Fruit fly (Drosophila melanogaster): ENCODE measurements around the gene CG7739.
A peak's percentile ranks its signal among the peaks of the same experiment; 100 is the strongest.

Gene CG7739

dm6 chr3L:15534274-15535227 is 28.3 kb downstream of the CG7739 start:
- no peak for TF ChIP-seq CG32264 (GFP tag; optimal IDR thresholded peaks at IDR 0.05)
- TF ChIP-seq HLH106 (tag; optimal IDR thresholded peaks at IDR 0.05): peak; percentile 77
- peak; percentile 75 for TF ChIP-seq ey (GFP tag; optimal IDR thresholded peaks at IDR 0.05)
- TF ChIP-seq CrebA (GFP tag; optimal IDR thresholded peaks at IDR 0.05; ENCODE audit: borderline replicate concordance): peak; percentile 31
- TF ChIP-seq Dif (GFP tag; optimal IDR thresholded peaks at IDR 0.05; ENCODE audit: partially characterized antibody): peak; percentile 88
- peak; percentile 78 for TF ChIP-seq dmrt93B (GFP tag; optimal IDR thresholded peaks at IDR 0.05)
- peak; percentile 71 for TF ChIP-seq fru (GFP tag; optimal IDR thresholded peaks at IDR 0.05)
- TF ChIP-seq jim (GFP tag; optimal IDR thresholded peaks at IDR 0.05): no peak
- no peak for TF ChIP-seq brk (GFP tag; optimal IDR thresholded peaks at IDR 0.05)
- peak; percentile 32 to 76 for TF ChIP-seq foxo (GFP tag; optimal IDR thresholded peaks at IDR 0.05)
- TF ChIP-seq h (GFP tag; optimal IDR thresholded peaks at IDR 0.05): peak; percentile 57
- TF ChIP-seq Sp1 (GFP tag; optimal IDR thresholded peaks at IDR 0.05): peak; percentile 88
- TF ChIP-seq Vsx2 (GFP tag; optimal IDR thresholded peaks at IDR 0.05; ENCODE audit: partially characterized antibody): no peak
- peak; percentile 89 for TF ChIP-seq pan (optimal IDR thresholded peaks at IDR 0.05)
- TF ChIP-seq woc (GFP tag; optimal IDR thresholded peaks at IDR 0.05): peak; percentile 95
- TF ChIP-seq br (GFP tag; optimal IDR thresholded peaks at IDR 0.05): peak; percentile 65
- TF ChIP-seq CG9705 (GFP tag; optimal IDR thresholded peaks at IDR 0.05): peak; percentile 32
- no peak for TF ChIP-seq sage (GFP tag; optimal IDR thresholded peaks at IDR 0.05)
- TF ChIP-seq tai (GFP tag; optimal IDR thresholded peaks at IDR 0.05): peak; percentile 75
- TF ChIP-seq Jra (GFP tag; optimal IDR thresholded peaks at IDR 0.05): peak; percentile 23
- TF ChIP-seq rgr (GFP tag; optimal IDR thresholded peaks at IDR 0.05): peak; percentile 58
- peak; percentile 53 to 59 for TF ChIP-seq dl (GFP tag; optimal IDR thresholded peaks at IDR 0.05; ENCODE audit: insufficient read depth in 1 of 2, partially characterized antibody in 2 of 2)
- TF ChIP-seq OdsH (GFP tag; optimal IDR thresholded peaks at IDR 0.05): peak; percentile 64
- TF ChIP-seq psq (GFP tag; optimal IDR thresholded peaks at IDR 0.05): peak; percentile 69
- peak; percentile 54 for TF ChIP-seq sv (GFP tag; optimal IDR thresholded peaks at IDR 0.05)
- no peak for TF ChIP-seq N (GFP tag; optimal IDR thresholded peaks at IDR 0.05)
- TF ChIP-seq Abd-B (GFP tag; optimal IDR thresholded peaks at IDR 0.05): no peak
- no peak for TF ChIP-seq dsf (GFP tag; optimal IDR thresholded peaks at IDR 0.05; ENCODE audit: borderline replicate concordance)
- no peak for TF ChIP-seq Rel (GFP tag; optimal IDR thresholded peaks at IDR 0.05)
- TF ChIP-seq Rel (tag; optimal IDR thresholded peaks at IDR 0.05): peak; percentile 15
- TF ChIP-seq Hnf4 (GFP tag; optimal IDR thresholded peaks at IDR 0.05): peak; percentile 75

dm6 chr3L:15533402-15534129 is 29.3 kb downstream of the CG7739 start:
- TF ChIP-seq CrebA (GFP tag; optimal IDR thresholded peaks at IDR 0.05; ENCODE audit: borderline replicate concordance) (peak; percentile 60), Hr78 (GFP tag; optimal IDR thresholded peaks at IDR 0.05) (no peak), pan (optimal IDR thresholded peaks at IDR 0.05) (no peak), Dif (GFP tag; optimal IDR thresholded peaks at IDR 0.05; ENCODE audit: partially characterized antibody) (peak; percentile 1), tai (GFP tag; optimal IDR thresholded peaks at IDR 0.05) (peak; percentile 80), Sp1 (GFP tag; optimal IDR thresholded peaks at IDR 0.05) (peak; percentile 86), dmrt93B (GFP tag; optimal IDR thresholded peaks at IDR 0.05) (peak; percentile 84), Dfd (GFP tag; optimal IDR thresholded peaks at IDR 0.05) (no peak), CG9705 (GFP tag; optimal IDR thresholded peaks at IDR 0.05) (peak; percentile 65), h (GFP tag; optimal IDR thresholded peaks at IDR 0.05) (peak; percentile 93), Hr83 (GFP tag; optimal IDR thresholded peaks at IDR 0.05; ENCODE audit: poor library complexity, severe bottlenecking) (no peak), woc (GFP tag; optimal IDR thresholded peaks at IDR 0.05) (peak; percentile 93), Rel (GFP tag; optimal IDR thresholded peaks at IDR 0.05) (peak; percentile 45), Rel (tag; optimal IDR thresholded peaks at IDR 0.05) (peak; percentile 84), sv (GFP tag; optimal IDR thresholded peaks at IDR 0.05) (no peak), usp (GFP tag; optimal IDR thresholded peaks at IDR 0.05) (no peak), CG32264 (GFP tag; optimal IDR thresholded peaks at IDR 0.05) (peak; percentile 55), lola (GFP tag; optimal IDR thresholded peaks at IDR 0.05) (no peak), ey (GFP tag; optimal IDR thresholded peaks at IDR 0.05) (peak; percentile 93), Mio (GFP tag; optimal IDR thresholded peaks at IDR 0.05) (peak; percentile 23), jim (GFP tag; optimal IDR thresholded peaks at IDR 0.05) (no peak), OdsH (GFP tag; optimal IDR thresholded peaks at IDR 0.05) (peak; percentile 92), Abd-B (GFP tag; optimal IDR thresholded peaks at IDR 0.05) (no peak), brk (GFP tag; optimal IDR thresholded peaks at IDR 0.05) (peak; percentile 8), Hnf4 (GFP tag; optimal IDR thresholded peaks at IDR 0.05) (peak; percentile 63), Jra (GFP tag; optimal IDR thresholded peaks at IDR 0.05) (peak; percentile 62), foxo (GFP tag; optimal IDR thresholded peaks at IDR 0.05) (peak; percentile 59 to 92), sage (GFP tag; optimal IDR thresholded peaks at IDR 0.05) (peak; percentile 76), Myc (optimal IDR thresholded peaks at IDR 0.05) (no peak), dsf (GFP tag; optimal IDR thresholded peaks at IDR 0.05; ENCODE audit: borderline replicate concordance) (no peak), HLH106 (tag; optimal IDR thresholded peaks at IDR 0.05) (peak; percentile 89), fru (GFP tag; optimal IDR thresholded peaks at IDR 0.05) (peak; percentile 92), br (GFP tag; optimal IDR thresholded peaks at IDR 0.05) (peak; percentile 92), rgr (GFP tag; optimal IDR thresholded peaks at IDR 0.05) (peak; percentile 89), psq (GFP tag; optimal IDR thresholded peaks at IDR 0.05) (peak; percentile 74)

Measured in whole organism, wandering third instar larva.